Worm (Caenorhabditis elegans) whole organism, mixed stage, embryonic: Measurements from ENCODE around the gene srv-22.

Experiments
- blmp-1 ChIP-seq: fragments of 150-350 bp; optimal IDR thresholded peaks from 2 replicates; lab custom pipeline; 2014; ENCODE audit warnings: missing biosample characterization, missing genetic modification characterization
- ceh-39 ChIP-seq: fragments of 150-350 bp; optimal IDR thresholded peaks from 2 replicates; lab custom pipeline; 2014; ENCODE audit warnings: missing biosample characterization, missing genetic modification characterization
- ces-1 ChIP-seq: fragments of 150-350 bp; optimal IDR thresholded peaks from 2 replicates; lab custom pipeline; 2014; ENCODE audit warnings: missing biosample characterization, missing genetic modification reagents, missing genetic modification characterization
- elt-1 ChIP-seq: sonication (generic microtip); optimal IDR thresholded peaks from 2 replicates; lab custom pipeline; 2017; ENCODE audit warnings: missing genetic modification characterization, mild to moderate bottlenecking, missing compliant biosample characterization, antibody characterized with exemption, moderate library complexity, borderline replicate concordance; ENCODE audit not compliant: insufficient read depth
- elt-3 ChIP-seq: fragments of 150-350 bp; optimal IDR thresholded peaks from 2 replicates; lab custom pipeline; 2014; ENCODE audit warnings: missing biosample characterization, missing genetic modification characterization
- mls-2 ChIP-seq: sonication (generic microtip); optimal IDR thresholded peaks from 2 replicates; lab custom pipeline; 2016; ENCODE audit warnings: mild to moderate bottlenecking, missing genetic modification characterization, moderate library complexity, missing compliant biosample characterization
- nhr-12 ChIP-seq: fragments of 150-350 bp; optimal IDR thresholded peaks from 2 replicates; lab custom pipeline; 2014; ENCODE audit warnings: missing biosample characterization, missing genetic modification characterization
- nhr-237 ChIP-seq: fragments of 150-350 bp; optimal IDR thresholded peaks from 2 replicates; lab custom pipeline; 2014; ENCODE audit warnings: missing biosample characterization, missing genetic modification characterization
- nhr-28 ChIP-seq: fragments of 150-350 bp; optimal IDR thresholded peaks from 2 replicates; lab custom pipeline; 2014; ENCODE audit warnings: missing biosample characterization, missing genetic modification characterization
- pha-4 ChIP-seq: fragments of 150-350 bp; optimal IDR thresholded peaks from 2 replicates; lab custom pipeline; 2018; ENCODE audit warnings: missing biosample characterization, missing genetic modification reagents, missing genetic modification characterization
- sptf-1 ChIP-seq: sonication (generic microtip); optimal IDR thresholded peaks from 2 replicates; lab custom pipeline; 2017; ENCODE audit warnings: mild to moderate bottlenecking, missing genetic modification characterization, moderate library complexity, missing compliant biosample characterization
- unc-62 ChIP-seq: fragments of 150-350 bp; optimal IDR thresholded peaks from 2 replicates; lab custom pipeline; 2014; ENCODE audit warnings: missing biosample characterization, missing genetic modification reagents, missing genetic modification characterization
- ztf-11 ChIP-seq: fragments of 150-350 bp; optimal IDR thresholded peaks from 2 replicates; lab custom pipeline; 2014; ENCODE audit warnings: missing biosample characterization, missing genetic modification characterization

ce11 chrIV:5927805-5928204, 48.1 kb upstream of the srv-22 start:
- TF ChIP-seq ceh-39 (tag; lab: Kevin White, UChicago): no peak
- TF ChIP-seq mls-2 (tag; lab: Kevin White, UChicago): no peak
- no peak for TF ChIP-seq nhr-28 (tag; lab: Kevin White, UChicago)
- TF ChIP-seq ces-1: peak; percentile 95
- TF ChIP-seq pha-4 (tag; lab: Kevin White, UChicago): no peak
- no peak for TF ChIP-seq unc-62 (GFP tag; lab: Kevin White, UChicago)
- TF ChIP-seq nhr-12 (tag; lab: Kevin White, UChicago): no peak
- no peak for TF ChIP-seq nhr-237 (tag; lab: Kevin White, UChicago)
- no peak for TF ChIP-seq blmp-1
- no peak for TF ChIP-seq elt-3 (tag; lab: Kevin White, UChicago)
- no peak for TF ChIP-seq elt-1
- no peak for TF ChIP-seq sptf-1
- TF ChIP-seq ztf-11 (tag; lab: Kevin White, UChicago): no peak
